Fruit fly (Drosophila melanogaster): Measurements from ENCODE around the gene emc.

emc gene

DNA sequence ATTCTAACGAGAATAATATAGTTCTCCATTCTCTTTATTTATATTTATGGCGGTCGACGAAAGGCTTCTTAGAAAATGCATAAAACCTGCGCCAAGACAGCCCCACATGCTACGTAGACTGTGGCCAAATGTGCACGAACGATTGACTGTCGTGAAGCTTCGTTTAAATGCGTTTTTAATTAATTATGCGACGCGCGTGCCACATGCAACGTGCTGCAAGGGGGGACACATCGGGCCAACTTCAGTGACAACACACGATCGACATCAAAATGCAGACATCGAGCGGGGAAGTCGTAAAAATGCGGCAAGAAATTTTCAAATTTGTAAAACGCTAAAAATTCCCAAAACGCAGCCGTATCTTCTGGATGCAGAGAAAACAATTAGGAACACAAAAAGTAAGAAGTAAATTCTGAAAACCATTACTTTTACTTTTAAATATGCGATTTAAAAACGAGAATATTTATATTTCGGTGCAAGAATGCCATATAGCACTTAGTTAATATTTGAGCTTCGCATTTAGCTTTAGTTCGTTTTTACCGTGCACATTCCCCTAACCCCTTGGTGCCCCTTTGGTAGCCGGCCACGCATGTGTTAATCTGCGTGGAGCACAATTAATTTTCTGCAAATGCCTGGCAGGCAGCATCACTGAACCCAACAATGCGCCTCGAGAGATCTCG is 50.8 kb downstream of the emc start:
- TF ChIP-seq Ravus (GFP tag; IDR thresholded peaks at IDR 0.05) = no peak
- TF ChIP-seq hkb (optimal IDR thresholded peaks at IDR 0.05) = no peak
- peak; percentile 52 for TF ChIP-seq hkb (GFP tag; IDR thresholded peaks at IDR 0.05)
- TF ChIP-seq dmrt11E (tag; optimal IDR thresholded peaks at IDR 0.05) = peak; percentile 11
- peak; percentile 15 for TF ChIP-seq nom (GFP tag; optimal IDR thresholded peaks at IDR 0.05)
- TF ChIP-seq CG10979 (tag; optimal IDR thresholded peaks at IDR 0.05) = peak; percentile 65
- TF ChIP-seq Mad (GFP tag; optimal IDR thresholded peaks at IDR 0.05) = no peak
- TF ChIP-seq hb (GFP tag; IDR thresholded peaks at IDR 0.05; ENCODE audit: partially characterized antibody) = no peak
- peak; percentile 36 for TF ChIP-seq CG17802 (tag; optimal IDR thresholded peaks at IDR 0.05)
- no peak for TF ChIP-seq CG1832 (GFP tag; optimal IDR thresholded peaks at IDR 0.05)
- peak; percentile 11 for TF ChIP-seq Spps (tag; optimal IDR thresholded peaks at IDR 0.05)
- TF ChIP-seq tin (GFP tag; optimal IDR thresholded peaks at IDR 0.05) = no peak
- no peak for TF ChIP-seq exex (tag; optimal IDR thresholded peaks at IDR 0.05)
- TF ChIP-seq ssp (GFP tag; IDR thresholded peaks at IDR 0.05) = peak; percentile 42; the same call in 1 of the 2 replicates
- no peak for TF ChIP-seq sqz (GFP tag; optimal IDR thresholded peaks at IDR 0.05)
- TF ChIP-seq sim (GFP tag; IDR thresholded peaks at IDR 0.05) = 0 out of 2 replicates have a peak, but pooled peaks have one; percentile 6
- TF ChIP-seq CG32767 (GFP tag; IDR thresholded peaks at IDR 0.05) = 0 out of 2 replicates have a peak, but pooled peaks have one; percentile 36
- TF ChIP-seq fd64A (GFP tag; optimal IDR thresholded peaks at IDR 0.05) = peak; percentile 41
- TF ChIP-seq CoRest (tag; optimal IDR thresholded peaks at IDR 0.05) = no peak
- no peak for TF ChIP-seq p53 (GFP tag; optimal IDR thresholded peaks at IDR 0.05)
- no peak for TF ChIP-seq CG6654 (GFP tag; optimal IDR thresholded peaks at IDR 0.05)
- peak; percentile 5 for TF ChIP-seq CG8359 (GFP tag; optimal IDR thresholded peaks at IDR 0.05; ENCODE audit: borderline replicate concordance)
- no peak for TF ChIP-seq CG11456 (GFP tag; IDR thresholded peaks at IDR 0.05)
- TF ChIP-seq CG2712 (tag; optimal IDR thresholded peaks at IDR 0.05) = peak; percentile 61
- peak; percentile 64 for TF ChIP-seq CG18262 (tag; optimal IDR thresholded peaks at IDR 0.05)
- TF ChIP-seq otp (GFP tag; IDR thresholded peaks at IDR 0.05) = peak; percentile 72; the same call in 1 of the 3 replicates
- TF ChIP-seq CG6854 (GFP tag; optimal IDR thresholded peaks at IDR 0.05) = no peak
- peak; percentile 59 for TF ChIP-seq dmrt99B (tag; optimal IDR thresholded peaks at IDR 0.05)
- TF ChIP-seq Chrac-16 (GFP tag; optimal IDR thresholded peaks at IDR 0.05) = no peak
- TF ChIP-seq CG3847 (GFP tag; IDR thresholded peaks at IDR 0.05) = no peak
- peak; percentile 36 for TF ChIP-seq CG2678 (tag; optimal IDR thresholded peaks at IDR 0.05)
- TF ChIP-seq CG13424 (tag; optimal IDR thresholded peaks at IDR 0.05) = peak; percentile 5
- TF ChIP-seq ttk (GFP tag; IDR thresholded peaks at IDR 0.05) = peak; percentile 53; the same call in 1 of the 2 replicates
- peak; percentile 54; the same call in 1 of the 3 replicates for TF ChIP-seq CG17361 (GFP tag; IDR thresholded peaks at IDR 0.05)
- no peak for TF ChIP-seq CG12155 (GFP tag; optimal IDR thresholded peaks at IDR 0.05)
- peak; percentile 1 for TF ChIP-seq HHEX (GFP tag; optimal IDR thresholded peaks at IDR 0.05)
- no peak for TF ChIP-seq tup (GFP tag; optimal IDR thresholded peaks at IDR 0.05)
- no peak for TF ChIP-seq pb (GFP tag; optimal IDR thresholded peaks at IDR 0.05)
- no peak for TF ChIP-seq slp2 (GFP tag; optimal IDR thresholded peaks at IDR 0.05)
- no peak for TF ChIP-seq CG18011 (GFP tag; optimal IDR thresholded peaks at IDR 0.05)
- TF ChIP-seq CG17328 (GFP tag; IDR thresholded peaks at IDR 0.05) = peak; percentile 67; the same call in 1 of the 2 replicates
- TF ChIP-seq Ets65A (GFP tag) = peak; percentile 22
- peak; percentile 31 for TF ChIP-seq CG4424 (GFP tag; optimal IDR thresholded peaks at IDR 0.05)
- TF ChIP-seq CG7357 (GFP tag; IDR thresholded peaks at IDR 0.05) = peak; percentile 52; the same call in 1 of the 3 replicates
- TF ChIP-seq CG11560 (tag; IDR thresholded peaks at IDR 0.05) = no peak
- TF ChIP-seq so (GFP tag; IDR thresholded peaks at IDR 0.05) = peak; percentile 23; the same call in 1 of the 3 replicates
- no peak for TF ChIP-seq mam (GFP tag; optimal IDR thresholded peaks at IDR 0.05)
- TF ChIP-seq ato (GFP tag; IDR thresholded peaks at IDR 0.05; ENCODE audit: partially characterized antibody) = no peak
- peak; percentile 13 for TF ChIP-seq CG18764 (GFP tag; optimal IDR thresholded peaks at IDR 0.05)
- no peak for TF ChIP-seq seq (GFP tag; IDR thresholded peaks at IDR 0.05)
